Worm (Caenorhabditis elegans): ENCODE measurements around the gene Y66D12A.21.

DNA sequence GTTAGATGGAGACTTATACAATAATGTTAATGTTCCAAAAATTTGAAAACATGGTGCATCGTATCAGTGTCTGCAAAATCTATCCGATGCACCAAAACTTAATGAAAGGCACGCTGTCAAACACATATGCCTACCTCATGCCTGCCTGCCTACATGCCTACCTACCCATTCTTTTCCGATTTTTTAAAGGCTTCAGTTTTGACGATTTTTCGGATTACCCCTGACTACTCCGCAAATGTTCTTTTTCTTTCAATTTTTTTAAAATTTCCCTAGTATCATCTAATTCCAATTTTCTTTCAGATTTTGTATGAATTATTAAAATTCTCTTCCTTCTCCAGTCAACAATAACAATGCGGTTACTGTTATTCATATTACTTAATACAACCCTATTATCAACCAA is 48.5 kb downstream of the Y66D12A.21 start, which contains the start of gene plr-1:
- no peak for TF ChIP-seq nhr-237 (tag; optimal IDR thresholded peaks at IDR 0.05)
- no peak for TF ChIP-seq nhr-12 (tag; optimal IDR thresholded peaks at IDR 0.05)
- TF ChIP-seq elt-3 (tag; optimal IDR thresholded peaks at IDR 0.05): no peak
- TF ChIP-seq nhr-25 (tag; optimal IDR thresholded peaks at IDR 0.05): no peak
- TF ChIP-seq zag-1 (tag; optimal IDR thresholded peaks at IDR 0.05): no peak
- no peak for TF ChIP-seq ztf-4 (tag; optimal IDR thresholded peaks at IDR 0.05)
- TF ChIP-seq alr-1 (tag; optimal IDR thresholded peaks at IDR 0.05): no peak
- no peak for TF ChIP-seq F13H6.1 (tag; optimal IDR thresholded peaks at IDR 0.05)
- no peak for TF ChIP-seq crh-2 (tag; optimal IDR thresholded peaks at IDR 0.05)
- TF ChIP-seq ceh-82 (tag; optimal IDR thresholded peaks at IDR 0.05): no peak
